Worm (Caenorhabditis elegans) whole organism, young adult: ENCODE data around the gene hmg-5.

Experiments used
- B0035.1 ChIP-seq: sonication (generic microtip); optimal IDR thresholded peaks from 2 replicates; lab custom pipeline; 2016; ENCODE audit warnings: missing genetic modification characterization, mild to moderate bottlenecking, missing compliant biosample characterization, missing genotype, missing genetic modification reagents
- F49E8.2 ChIP-seq: sonication (generic microtip); optimal IDR thresholded peaks from 3 replicates; lab custom pipeline; 2017; ENCODE audit warnings: missing genetic modification characterization, mild to moderate bottlenecking, missing compliant biosample characterization, antibody characterized with exemption, moderate library complexity; ENCODE audit not compliant: insufficient read depth
- atf-7 ChIP-seq: sonication (generic microtip); optimal IDR thresholded peaks from 2 replicates; lab custom pipeline; 2017; ENCODE audit warnings: mild to moderate bottlenecking, missing genetic modification characterization, missing compliant biosample characterization
- athp-1 ChIP-seq: sonication (generic microtip); optimal IDR thresholded peaks from 2 replicates; lab custom pipeline; 2017; ENCODE audit warnings: mild to moderate bottlenecking, missing genetic modification characterization, missing compliant biosample characterization
- attf-5 ChIP-seq: fragments of 200-800 bp; sonication (Bioruptor generic); optimal IDR thresholded peaks from 2 replicates; lab custom pipeline; 2018; ENCODE audit warnings: mild to moderate bottlenecking, missing genetic modification characterization, missing compliant biosample characterization
- ccch-3 ChIP-seq: fragments of 200-800 bp; sonication (Bioruptor generic); optimal IDR thresholded peaks from 2 replicates; lab custom pipeline; 2018; ENCODE audit warnings: mild to moderate bottlenecking, missing genetic modification characterization, missing compliant biosample characterization
- cebp-1 ChIP-seq, 2 experiments: fragments of 200-800 bp in 1 of 2; sonication (Bioruptor generic) in 1 of 2; sonication (generic microtip) in 1 of 2; IDR thresholded peaks in 1 of 2; optimal IDR thresholded peaks in 1 of 2; 2 replicates each; pipeline versions ENCODE4 v1.3.6 to Lab custom; 2017 to 2022; ENCODE audit warnings: missing compliant biosample characterization in 2 of 2, missing genetic modification characterization in 2 of 2, mild to moderate bottlenecking in 1 of 2, missing genetic modification reagents in 1 of 2, moderate library complexity in 1 of 2
- ceh-27 ChIP-seq: fragments of 200-800 bp; sonication (Bioruptor generic); optimal IDR thresholded peaks from 2 replicates; lab custom pipeline; 2018; ENCODE audit warnings: mild to moderate bottlenecking, missing genetic modification characterization, moderate library complexity, missing compliant biosample characterization
- ceh-79 ChIP-seq: sonication (generic microtip); optimal IDR thresholded peaks from 2 replicates; lab custom pipeline; 2017; ENCODE audit warnings: mild to moderate bottlenecking, missing genetic modification characterization, missing compliant biosample characterization
- die-1 ChIP-seq: sonication (generic microtip); optimal IDR thresholded peaks from 2 replicates; lab custom pipeline; 2016; ENCODE audit warnings: missing genotype, mild to moderate bottlenecking, missing genetic modification characterization, missing compliant biosample characterization
- dox-1 ChIP-seq: fragments of 200-800 bp; sonication (Bioruptor generic); IDR thresholded peaks from 2 replicates; pipeline ENCODE4 v1.3.6; 2022; ENCODE audit warnings: missing genetic modification reagents, missing genetic modification characterization, missing compliant biosample characterization
- egrh-3 ChIP-seq: fragments of 200-800 bp; sonication (Bioruptor generic); IDR thresholded peaks from 2 replicates; pipeline ENCODE4 v1.3.6; 2022; ENCODE audit warnings: missing genetic modification reagents, missing genetic modification characterization, missing compliant biosample characterization
- lin-26 ChIP-seq: fragments of 200-800 bp; sonication (Bioruptor generic); IDR thresholded peaks from 2 replicates; pipeline ENCODE4 v1.3.6; 2022; ENCODE audit warnings: missing genetic modification reagents, missing genetic modification characterization, missing compliant biosample characterization
- nfya-2 ChIP-seq: fragments of 200-800 bp; sonication (Bioruptor generic); IDR thresholded peaks from 2 replicates; pipeline ENCODE4 v1.3.6; 2022; ENCODE audit warnings: missing genetic modification reagents, missing genetic modification characterization, missing compliant biosample characterization
- sptf-2 ChIP-seq: fragments of 200-800 bp; sonication (Bioruptor generic); optimal IDR thresholded peaks from 2 replicates; lab custom pipeline; 2018; ENCODE audit warnings: mild to moderate bottlenecking, missing genetic modification characterization, missing compliant biosample characterization
- tbx-9 ChIP-seq: sonication (generic microtip); optimal IDR thresholded peaks from 2 replicates; lab custom pipeline; 2016; ENCODE audit warnings: borderline replicate concordance, missing genetic modification characterization, inconsistent platforms, missing compliant biosample characterization
- unc-62 ChIP-seq: fragments of 150-350 bp; optimal IDR thresholded peaks from 2 replicates; lab custom pipeline; 2014; ENCODE audit warnings: missing biosample characterization, missing genetic modification reagents, missing genetic modification characterization
- zfh-2 ChIP-seq: fragments of 200-800 bp; sonication (Bioruptor generic); conservative IDR thresholded peaks from 2 replicates; pipeline ENCODE4 v1.3.6; 2022; ENCODE audit warnings: missing genetic modification reagents, missing genetic modification characterization, missing compliant biosample characterization
- ztf-26 ChIP-seq: sonication (generic microtip); optimal IDR thresholded peaks from 2 replicates; lab custom pipeline; 2017; ENCODE audit warnings: missing genetic modification characterization, missing compliant biosample characterization
- ztf-6 ChIP-seq: fragments of 200-800 bp; sonication (Bioruptor generic); IDR thresholded peaks from 2 replicates; pipeline ENCODE4 v1.3.6; 2022; ENCODE audit warnings: missing genetic modification reagents, missing genetic modification characterization, missing compliant biosample characterization

The hmg-5 gene

ce11 chrIV:7611396-7611795 lies 34.6 kb downstream of the hmg-5 start:
- TF ChIP-seq zfh-2 (peak; percentile 32; the same call in 1 of the 2 replicates), die-1 (tag; lab: Kevin White, UChicago) (no peak)
- TF ChIP-seq, all 124 proteins: peak for 1

ce11 chrIV:7608111-7608510 lies 37.9 kb downstream of the hmg-5 start:
- no peak for TF ChIP-seq ceh-27 (GFP tag; lab: Kevin White, UChicago)
- TF ChIP-seq athp-1 (tag; lab: Kevin White, UChicago), result no peak
- TF ChIP-seq nfya-2 (GFP tag; lab: Robert Waterston, UW), result no peak
- no peak for TF ChIP-seq dox-1 (GFP tag; lab: Robert Waterston, UW)
- TF ChIP-seq atf-7 (tag; lab: Kevin White, UChicago), result no peak
- no peak for TF ChIP-seq B0035.1 (tag; lab: Kevin White, UChicago)
- no peak for TF ChIP-seq ccch-3 (GFP tag; lab: Kevin White, UChicago)
- TF ChIP-seq cebp-1 (GFP tag; IDR thresholded peaks at IDR 0.05; lab: Robert Waterston, UW), result no peak
- no peak for TF ChIP-seq cebp-1 (tag; optimal IDR thresholded peaks at IDR 0.05; lab: Kevin White, UChicago)
- no peak for TF ChIP-seq unc-62 (GFP tag; lab: Kevin White, UChicago)
- no peak for TF ChIP-seq egrh-3 (GFP tag; lab: Robert Waterston, UW)
- TF ChIP-seq sptf-2, result no peak
- no peak for TF ChIP-seq lin-26 (GFP tag; lab: Robert Waterston, UW)
- no peak for TF ChIP-seq ceh-79 (tag; lab: Kevin White, UChicago)
- no peak for TF ChIP-seq ztf-26 (tag; lab: Kevin White, UChicago)
- TF ChIP-seq attf-5, result no peak
- no peak for TF ChIP-seq F49E8.2 (tag; lab: Kevin White, UChicago)
- no peak for TF ChIP-seq ztf-6 (GFP tag; lab: Robert Waterston, UW)
- TF ChIP-seq, all 124 proteins: peak for 0

DNA sequence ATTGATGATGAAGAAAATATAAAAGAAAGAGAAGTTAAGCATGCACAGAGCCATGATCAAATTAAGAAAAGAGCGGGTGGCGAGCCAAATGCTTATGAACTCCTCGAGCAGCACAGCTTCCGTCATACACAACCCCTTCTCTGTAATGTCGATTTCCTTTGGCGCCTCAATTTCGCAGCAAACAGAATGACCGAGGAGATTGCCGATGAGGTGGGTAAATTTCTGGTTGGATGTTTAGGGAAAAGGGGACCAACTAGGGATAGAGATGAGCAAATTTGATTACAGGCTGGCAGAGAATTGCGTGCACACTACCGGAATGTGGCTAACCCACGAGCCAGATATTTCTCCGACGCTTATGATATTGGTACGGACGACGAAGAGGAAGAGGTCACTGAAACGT lies 40.6 kb downstream of the hmg-5 start:
- TF ChIP-seq zfh-2, result 0 out of 2 replicates have a peak, but pooled peaks have one; percentile 8
- no peak for TF ChIP-seq tbx-9 (tag; lab: Kevin White, UChicago)
- TF ChIP-seq, all 124 proteins: peak for 1
